Fruit fly (Drosophila melanogaster) whole organism, embryonic: Measurements from ENCODE around the gene CNMa.

Experiments used
- ATbp ChIP-seq: fragments of 200-800 bp; sonication (Bioruptor generic); optimal IDR thresholded peaks from 2 replicates; lab custom pipeline; 2017; ENCODE audit warnings: missing biosample characterization, mild to moderate bottlenecking, missing genetic modification characterization, missing genetic modification reagents
- Atf6 ChIP-seq: fragments of 200-800 bp; sonication (Bioruptor generic); IDR thresholded peaks from 2 replicates; pipeline ENCODE4 v1.3.6; 2022; ENCODE audit warnings: missing biosample characterization, missing genetic modification characterization
- Awh ChIP-seq: fragments of 200-800 bp; sonication (Bioruptor generic); IDR thresholded peaks from 2 replicates; pipeline ENCODE4, ENCODE4 v1.3.6; 2022; ENCODE audit warnings: missing biosample characterization, missing genetic modification characterization
- B-H1 ChIP-seq: fragments of 200-800 bp; sonication (Bioruptor generic); IDR thresholded peaks from 3 replicates; pipeline ENCODE4 v1.3.6; 2022; ENCODE audit warnings: missing biosample characterization, missing genetic modification characterization
- B-H2 ChIP-seq: fragments of 200-800 bp; sonication (Bioruptor generic); optimal IDR thresholded peaks from 2 replicates; lab custom pipeline; 2018; ENCODE audit warnings: missing biosample characterization, mild to moderate bottlenecking, missing genetic modification characterization
- CG11085 ChIP-seq: fragments of 200-800 bp; sonication (Bioruptor generic); IDR thresholded peaks from 2 replicates; pipeline ENCODE4 v1.3.6; 2022; ENCODE audit warnings: missing biosample characterization, missing genetic modification characterization
- CG11398 ChIP-seq: fragments of 200-800 bp; sonication (Bioruptor generic); optimal IDR thresholded peaks from 2 replicates; lab custom pipeline; 2016; ENCODE audit warnings: missing biosample characterization, missing genetic modification characterization
- CG12155 ChIP-seq: fragments of 200-800 bp; sonication (Bioruptor generic); optimal IDR thresholded peaks from 3 replicates; lab custom pipeline; 2016; ENCODE audit warnings: missing biosample characterization, missing genetic modification characterization
- CG12769 ChIP-seq: fragments of 200-800 bp; sonication (Bioruptor generic); optimal IDR thresholded peaks from 2 replicates; lab custom pipeline; 2019; ENCODE audit warnings: missing biosample characterization, mild to moderate bottlenecking, missing genetic modification characterization, moderate library complexity
- CG13287 ChIP-seq: fragments of 200-800 bp; sonication (Bioruptor generic); IDR thresholded peaks from 2 replicates; pipeline ENCODE4 v1.3.6; 2022; ENCODE audit warnings: missing biosample characterization, missing genetic modification characterization; ENCODE audit not compliant: partially characterized antibody
- CG14050 ChIP-seq: fragments of 200-800 bp; sonication (Bioruptor generic); IDR thresholded peaks from 3 replicates; pipeline ENCODE4 v1.3.6; 2022; ENCODE audit warnings: missing biosample characterization, missing genetic modification characterization
- CG15269 ChIP-seq: fragments of 200-800 bp; sonication (Bioruptor generic); optimal IDR thresholded peaks from 2 replicates; lab custom pipeline; 2018; ENCODE audit warnings: missing biosample characterization, mild to moderate bottlenecking, missing genetic modification characterization, moderate library complexity
- CG15514 ChIP-seq: fragments of 200-800 bp; sonication (Bioruptor generic); optimal IDR thresholded peaks from 3 replicates; lab custom pipeline; 2017; ENCODE audit warnings: missing biosample characterization, missing genetic modification characterization, mild to moderate bottlenecking, moderate library complexity, missing genetic modification reagents
- CG16779 ChIP-seq: fragments of 200-800 bp; sonication (Bioruptor generic); IDR thresholded peaks from 2 replicates; pipeline ENCODE4 v1.3.6; 2022; ENCODE audit warnings: missing biosample characterization, missing genetic modification characterization
- CG17361 ChIP-seq: fragments of 200-800 bp; sonication (Bioruptor generic); IDR thresholded peaks from 3 replicates; pipeline ENCODE4 v1.3.6; 2022; ENCODE audit warnings: missing biosample characterization, missing genetic modification characterization
- CG1792 ChIP-seq: fragments of 200-800 bp; sonication (Bioruptor generic); optimal IDR thresholded peaks from 2 replicates; lab custom pipeline; 2016; ENCODE audit warnings: missing biosample characterization, missing genetic modification characterization
- CG18599 ChIP-seq: fragments of 200-800 bp; sonication (Bioruptor generic); optimal IDR thresholded peaks from 3 replicates; lab custom pipeline; 2017; ENCODE audit warnings: missing biosample characterization, missing genetic modification characterization, mild to moderate bottlenecking, moderate library complexity, missing genetic modification reagents
- CG2199 ChIP-seq: fragments of 200-800 bp; sonication (Bioruptor generic); IDR thresholded peaks from 3 replicates; pipeline ENCODE4 v1.3.6; 2022; ENCODE audit warnings: missing biosample characterization, missing genetic modification characterization
- CG2889 ChIP-seq: fragments of 200-800 bp; sonication (Bioruptor generic); IDR thresholded peaks from 3 replicates; pipeline ENCODE4 v1.3.6; 2022; ENCODE audit warnings: missing biosample characterization, missing genetic modification characterization
- CG30431 ChIP-seq: fragments of 200-800 bp; sonication (Bioruptor generic); optimal IDR thresholded peaks from 2 replicates; lab custom pipeline; 2017; ENCODE audit warnings: missing biosample characterization, missing genetic modification characterization
- CG3163 ChIP-seq: fragments of 200-800 bp; sonication (Bioruptor generic); optimal IDR thresholded peaks from 3 replicates; lab custom pipeline; 2016; ENCODE audit warnings: missing biosample characterization, missing genetic modification characterization
- CG3847 ChIP-seq: fragments of 200-800 bp; sonication (Bioruptor generic); IDR thresholded peaks from 2 replicates; pipeline ENCODE4 v1.3.6; 2022; ENCODE audit warnings: missing biosample characterization, missing genetic modification characterization
- CG3995 ChIP-seq: fragments of 200-800 bp; sonication (Bioruptor generic); optimal IDR thresholded peaks from 3 replicates; lab custom pipeline; 2016; ENCODE audit warnings: missing biosample characterization, missing genetic modification characterization
- CG4360 ChIP-seq: fragments of 200-800 bp; sonication (Bioruptor generic); IDR thresholded peaks from 2 replicates; pipeline ENCODE4 v1.3.6; 2022; ENCODE audit warnings: missing biosample characterization, missing genetic modification characterization
- CG6175 ChIP-seq: fragments of 200-800 bp; sonication (Bioruptor generic); IDR thresholded peaks from 3 replicates; pipeline ENCODE4 v1.3.6; 2022; ENCODE audit warnings: missing biosample characterization, missing genetic modification characterization
- CG7745 ChIP-seq: fragments of 200-800 bp; sonication (Bioruptor generic); optimal IDR thresholded peaks from 2 replicates; lab custom pipeline; 2018; ENCODE audit warnings: missing biosample characterization, mild to moderate bottlenecking, missing genetic modification characterization, moderate library complexity
- CG9817 ChIP-seq: fragments of 200-800 bp; sonication (Bioruptor generic); optimal IDR thresholded peaks from 2 replicates; lab custom pipeline; 2018; ENCODE audit warnings: missing biosample characterization, mild to moderate bottlenecking, missing genetic modification characterization, moderate library complexity
- CHES-1-like ChIP-seq: fragments of 200-800 bp; sonication (Bioruptor generic); optimal IDR thresholded peaks from 2 replicates; lab custom pipeline; 2016; ENCODE audit warnings: missing biosample characterization, missing genetic modification characterization
- CrebB ChIP-seq: fragments of 200-800 bp; sonication (Bioruptor generic); optimal IDR thresholded peaks from 3 replicates; lab custom pipeline; 2018; ENCODE audit warnings: missing biosample characterization, mild to moderate bottlenecking, missing genetic modification characterization
- Gug ChIP-seq: fragments of 200-800 bp; sonication (Bioruptor generic); IDR thresholded peaks from 4 replicates; pipeline ENCODE4 v1.3.6; 2022; ENCODE audit warnings: missing biosample characterization, missing genetic modification characterization
- HmgZ ChIP-seq: fragments of 200-800 bp; sonication (Bioruptor generic); optimal IDR thresholded peaks from 2 replicates; lab custom pipeline; 2018; ENCODE audit warnings: missing biosample characterization, mild to moderate bottlenecking, missing genetic modification characterization
- Nf-YA ChIP-seq: fragments of 200-800 bp; sonication (Bioruptor generic); IDR thresholded peaks from 2 replicates; pipeline ENCODE4 v1.3.6; 2022; ENCODE audit warnings: missing biosample characterization, missing genetic modification characterization
- Vsx1 ChIP-seq: fragments of 200-800 bp; sonication (Bioruptor generic); optimal IDR thresholded peaks from 2 replicates; lab custom pipeline; 2017; ENCODE audit warnings: missing biosample characterization, mild to moderate bottlenecking, missing genetic modification characterization, missing genetic modification reagents
- ash1 ChIP-seq: fragments of 200-800 bp; sonication (Bioruptor generic); optimal IDR thresholded peaks from 2 replicates; lab custom pipeline; 2018; ENCODE audit warnings: missing biosample characterization, mild to moderate bottlenecking, missing genetic modification characterization
- bcd ChIP-seq: fragments of 200-800 bp; sonication (Bioruptor generic); optimal IDR thresholded peaks from 2 replicates; lab custom pipeline; 2017; ENCODE audit warnings: missing biosample characterization, mild to moderate bottlenecking, missing genetic modification characterization
- cato ChIP-seq: fragments of 200-800 bp; sonication (Bioruptor generic); optimal IDR thresholded peaks from 2 replicates; lab custom pipeline; 2016; ENCODE audit warnings: missing biosample characterization, missing genetic modification characterization, borderline replicate concordance
- da ChIP-seq: fragments of 200-800 bp; sonication (Bioruptor generic); optimal IDR thresholded peaks from 2 replicates; lab custom pipeline; 2016; ENCODE audit warnings: missing biosample characterization, missing genetic modification characterization
- eyg ChIP-seq: fragments of 200-800 bp; sonication (Bioruptor generic); optimal IDR thresholded peaks from 3 replicates; lab custom pipeline; 2016; ENCODE audit warnings: missing biosample characterization, missing genetic modification characterization
- gt ChIP-seq: fragments of 200-800 bp; sonication (Bioruptor generic); IDR thresholded peaks from 2 replicates; pipeline ENCODE4 v1.3.6; 2022; ENCODE audit warnings: missing biosample characterization, missing genetic modification characterization
- ind ChIP-seq: fragments of 200-800 bp; sonication (Bioruptor generic); optimal IDR thresholded peaks from 3 replicates; lab custom pipeline; 2016; ENCODE audit warnings: missing biosample characterization, missing genetic modification characterization
- jumu ChIP-seq: fragments of 200-800 bp; sonication (Bioruptor generic); optimal IDR thresholded peaks from 3 replicates; lab custom pipeline; 2016; ENCODE audit warnings: missing biosample characterization, missing genetic modification characterization
- kni ChIP-seq: fragments of 200-800 bp; sonication (Bioruptor generic); optimal IDR thresholded peaks from 3 replicates; lab custom pipeline; 2017; ENCODE audit warnings: mild to moderate bottlenecking, missing biosample characterization, missing genetic modification reagents, missing genetic modification characterization
- nmo ChIP-seq: fragments of 200-800 bp; sonication (Bioruptor generic); optimal IDR thresholded peaks from 2 replicates; lab custom pipeline; 2018; ENCODE audit warnings: missing biosample characterization, mild to moderate bottlenecking, missing genetic modification characterization, moderate library complexity
- oc ChIP-seq: fragments of 200-800 bp; sonication (Bioruptor generic); optimal IDR thresholded peaks from 2 replicates; lab custom pipeline; 2018; ENCODE audit warnings: missing biosample characterization, mild to moderate bottlenecking, missing genetic modification characterization, moderate library complexity
- onecut ChIP-seq: fragments of 200-800 bp; sonication (Bioruptor generic); IDR thresholded peaks from 2 replicates; pipeline ENCODE4 v1.3.6; 2022; ENCODE audit warnings: missing biosample characterization, missing genetic modification characterization
- pho ChIP-seq: fragments of 200-800 bp; sonication (Bioruptor generic); optimal IDR thresholded peaks from 2 replicates; lab custom pipeline; 2016; ENCODE audit warnings: missing biosample characterization, missing genetic modification characterization
- prd ChIP-seq, 3 experiments: fragments of >200 bp in 2 of 3; fragments of 200-800 bp in 1 of 3; sonication (Bioruptor generic) in 1 of 3; optimal IDR thresholded peaks in 2 of 3; IDR thresholded peaks in 1 of 3; 2 replicates in 2 of 3; 3 replicates in 1 of 3; pipeline versions ENCODE4 v1.3.6 to Lab custom; 2017 to 2022; ENCODE audit warnings: missing biosample characterization in 1 of 3, missing genetic modification characterization in 1 of 3
- ranshi ChIP-seq: fragments of 200-800 bp; sonication (Bioruptor generic); IDR thresholded peaks from 2 replicates; pipeline ENCODE4 v1.3.6; 2022; ENCODE audit warnings: missing biosample characterization, missing genetic modification characterization
- sens ChIP-seq: fragments of 200-800 bp; sonication (Bioruptor generic); peaks from one replicate; lab custom pipeline; 2016; ENCODE audit warnings: missing biosample characterization, missing genetic modification characterization
- sima ChIP-seq: fragments of 200-800 bp; sonication (Bioruptor generic); optimal IDR thresholded peaks from 2 replicates; lab custom pipeline; 2016; ENCODE audit warnings: missing biosample characterization, missing genetic modification characterization
- twi ChIP-seq: fragments of 200-800 bp; optimal IDR thresholded peaks from 2 replicates; lab custom pipeline; 2019; ENCODE audit warnings: missing biosample characterization, mild to moderate bottlenecking, missing genetic modification characterization, moderate library complexity
- zf30C ChIP-seq: fragments of 200-800 bp; sonication (Bioruptor generic); optimal IDR thresholded peaks from 3 replicates; lab custom pipeline; 2018; ENCODE audit warnings: missing biosample characterization, mild to moderate bottlenecking, missing genetic modification characterization

Gene CNMa

DNA sequence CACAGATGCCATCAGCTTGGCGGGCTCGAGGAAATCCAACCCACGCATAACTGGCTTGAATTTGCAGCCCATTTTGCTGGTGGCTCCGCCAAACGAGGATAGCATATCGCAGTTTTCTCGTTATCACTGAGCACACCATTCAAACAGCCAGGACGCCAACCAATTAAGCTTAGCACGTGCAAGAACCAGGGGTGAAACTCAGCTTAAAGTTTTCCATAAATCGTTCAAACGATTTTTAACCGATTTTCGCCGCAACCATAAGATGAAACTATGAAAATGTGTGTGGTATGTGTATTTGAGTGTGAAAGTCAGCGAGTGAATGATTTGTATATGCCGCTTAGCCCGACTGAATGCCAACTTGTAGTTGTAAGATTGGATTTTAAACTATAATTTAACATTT is 35.5 kb upstream of the CNMa start (continued):
- TF ChIP-seq B-H2 (no peak), HmgZ (tag; lab: Kevin White, UChicago) (peak; percentile 20), twi (tag; lab: Kevin White, UChicago) (no peak), CG11398 (GFP tag; lab: Kevin White, UChicago) (no peak), kni (GFP tag; lab: Kevin White, UChicago) (no peak), cato (no peak), ATbp (no peak), Nf-YA (peak; percentile 37; the same call in 1 of the 2 replicates), CG9817 (no peak), CG11085 (GFP tag; lab: Robert Waterston, UW) (no peak), oc (tag; lab: Kevin White, UChicago) (no peak), CrebB (tag; lab: Kevin White, UChicago) (no peak), prd (optimal IDR thresholded peaks at IDR 0.05; lab: Kevin White, UChicago) (no peak), prd (GFP tag; IDR thresholded peaks at IDR 0.05; lab: Robert Waterston, UW) (no peak), bcd (GFP tag; lab: Kevin White, UChicago) (no peak), ranshi (GFP tag; lab: Robert Waterston, UW) (no peak), Gug (no peak), CG14050 (GFP tag; lab: Robert Waterston, UW) (no peak), sens (GFP tag; lab: Kevin White, UChicago) (no peak), Vsx1 (GFP tag; lab: Kevin White, UChicago) (no peak), CG2889 (no peak), CG15514 (GFP tag; lab: Kevin White, UChicago) (peak; percentile 38), CG18599 (GFP tag; lab: Kevin White, UChicago) (no peak), onecut (GFP tag; lab: Robert Waterston, UW) (peak; percentile 39), CG13287 (GFP tag; lab: Robert Waterston, UW) (peak; percentile 51; the same call in 1 of the 2 replicates), CG12155 (peak; percentile 83), CG7745 (tag; lab: Kevin White, UChicago) (no peak), CG30431 (GFP tag; lab: Kevin White, UChicago) (no peak), B-H1 (GFP tag; lab: Robert Waterston, UW) (no peak), nmo (peak; percentile 1), zf30C (GFP tag; lab: Kevin White, UChicago) (no peak), CG12769 (peak; percentile 17), CG3847 (GFP tag; lab: Robert Waterston, UW) (peak; percentile 26; the same call in 1 of the 2 replicates), CG2199 (GFP tag; lab: Robert Waterston, UW) (peak; percentile 58; the same call in 2 of the 3 replicates), sima (no peak), CG3995 (GFP tag; lab: Kevin White, UChicago) (peak; percentile 27), CG3163 (no peak), CG1792 (GFP tag; lab: Kevin White, UChicago) (no peak), CG6175 (GFP tag; lab: Robert Waterston, UW) (no peak), pho (GFP tag; lab: Kevin White, UChicago) (no peak), ind (GFP tag; lab: Kevin White, UChicago) (no peak), eyg (GFP tag; lab: Kevin White, UChicago) (no peak), gt (no peak), CG4360 (GFP tag; lab: Robert Waterston, UW) (no peak), CG16779 (no peak), ash1 (GFP tag; lab: Kevin White, UChicago) (no peak), Atf6 (GFP tag; lab: Robert Waterston, UW) (no peak), Awh (GFP tag; lab: Robert Waterston, UW) (no peak), da (GFP tag; lab: Kevin White, UChicago) (no peak), CG17361 (GFP tag; lab: Robert Waterston, UW) (no peak), CHES-1-like (GFP tag; lab: Kevin White, UChicago) (no peak), CG15269 (tag; lab: Kevin White, UChicago) (no peak), jumu (GFP tag; lab: Kevin White, UChicago) (no peak)
